Fruit fly (Drosophila melanogaster): Measurements from ENCODE around the gene Pus1.

The Pus1 gene

dm6 chr3R:20633984-20634446 is 41.5 kb upstream of the Pus1 start:
- TF ChIP-seq CG2678 (tag; optimal IDR thresholded peaks at IDR 0.05) (no peak), CG3065 (GFP tag; optimal IDR thresholded peaks at IDR 0.05) (no peak), Hey (tag; optimal IDR thresholded peaks at IDR 0.05) (no peak), fru (optimal IDR thresholded peaks at IDR 0.05) (no peak), lmd (GFP tag; IDR thresholded peaks at IDR 0.05) (peak; percentile 72), H2.0 (GFP tag; IDR thresholded peaks at IDR 0.05) (peak; percentile 64), Hmr (GFP tag; optimal IDR thresholded peaks at IDR 0.05) (no peak), nau (GFP tag; optimal IDR thresholded peaks at IDR 0.05) (no peak), lbe (GFP tag; optimal IDR thresholded peaks at IDR 0.05) (peak; percentile 39), otp (GFP tag; IDR thresholded peaks at IDR 0.05) (0 out of 3 replicates have a peak, but pooled peaks have one; percentile 36), CG4282 (GFP tag; optimal IDR thresholded peaks at IDR 0.05) (no peak), kay (GFP tag; optimal IDR thresholded peaks at IDR 0.05) (peak; percentile 99), lab (GFP tag; optimal IDR thresholded peaks at IDR 0.05) (no peak), CG9817 (tag; optimal IDR thresholded peaks at IDR 0.05) (no peak), CG4820 (GFP tag; optimal IDR thresholded peaks at IDR 0.05) (peak; percentile 47), lola (GFP tag; optimal IDR thresholded peaks at IDR 0.05) (no peak), Awh (GFP tag; IDR thresholded peaks at IDR 0.05) (0 out of 2 replicates have a peak, but pooled peaks have one; percentile 39), esg (GFP tag; conservative IDR thresholded peaks at IDR 0.05) (peak; percentile 46), CG6254 (GFP tag; optimal IDR thresholded peaks at IDR 0.05) (no peak), CG17186 (GFP tag; optimal IDR thresholded peaks at IDR 0.05) (no peak), Lim3 (GFP tag; IDR thresholded peaks at IDR 0.05) (no peak), Atf6 (GFP tag; IDR thresholded peaks at IDR 0.05) (peak; percentile 75; the same call in 1 of the 2 replicates), grau (tag; optimal IDR thresholded peaks at IDR 0.05) (no peak), Gsc (GFP tag; IDR thresholded peaks at IDR 0.05) (no peak), Hand (GFP tag; optimal IDR thresholded peaks at IDR 0.05) (peak; percentile 28), emc (GFP tag; optimal IDR thresholded peaks at IDR 0.05) (peak; percentile 4), CG11723 (GFP tag; optimal IDR thresholded peaks at IDR 0.05) (no peak), Nf-YA (GFP tag; IDR thresholded peaks at IDR 0.05) (0 out of 2 replicates have a peak, but pooled peaks have one; percentile 11), ind (GFP tag; optimal IDR thresholded peaks at IDR 0.05) (peak; percentile 80), pita (GFP tag; optimal IDR thresholded peaks at IDR 0.05) (no peak), Deaf1 (tag; optimal IDR thresholded peaks at IDR 0.05) (no peak), CG2199 (GFP tag; IDR thresholded peaks at IDR 0.05) (peak; percentile 29; the same call in 1 of the 3 replicates), CG8388 (GFP tag; optimal IDR thresholded peaks at IDR 0.05) (no peak), CG10543 (GFP tag; optimal IDR thresholded peaks at IDR 0.05) (peak; percentile 63), fd3F (GFP tag; optimal IDR thresholded peaks at IDR 0.05) (peak; percentile 43), CG8924 (tag; optimal IDR thresholded peaks at IDR 0.05) (no peak), Nf-YB (GFP tag; optimal IDR thresholded peaks at IDR 0.05) (no peak), CG32767 (GFP tag; IDR thresholded peaks at IDR 0.05) (no peak), CG15269 (tag; optimal IDR thresholded peaks at IDR 0.05) (no peak), cad (GFP tag; optimal IDR thresholded peaks at IDR 0.05) (no peak), CG2889 (GFP tag; IDR thresholded peaks at IDR 0.05) (0 out of 3 replicates have a peak, but pooled peaks have one; percentile 11), CG1792 (GFP tag; optimal IDR thresholded peaks at IDR 0.05) (peak; percentile 47), Blimp-1 (GFP tag; optimal IDR thresholded peaks at IDR 0.05) (no peak), tup (GFP tag; optimal IDR thresholded peaks at IDR 0.05) (peak; percentile 9), cg (GFP tag; optimal IDR thresholded peaks at IDR 0.05) (no peak), CG12744 (GFP tag; optimal IDR thresholded peaks at IDR 0.05) (no peak), corto (GFP tag; optimal IDR thresholded peaks at IDR 0.05) (no peak), CG10267 (tag; optimal IDR thresholded peaks at IDR 0.05) (no peak), Sox102F (GFP tag; optimal IDR thresholded peaks at IDR 0.05) (no peak), Poxn (GFP tag; IDR thresholded peaks at IDR 0.05) (no peak), Kr (GFP tag; optimal IDR thresholded peaks at IDR 0.05) (peak; percentile 14)

Measured in whole organism, embryonic.